Worm (Caenorhabditis elegans): ENCODE data around the gene mtcu-2.

ce11 chrII:10044961-10045360 is 11.9 kb upstream of the mtcu-2 start, which contains the start of the genes F52H3.11 and bath-38:
- TF ChIP-seq ceh-82 (tag; optimal IDR thresholded peaks at IDR 0.05) (no peak), aly-2 (tag; optimal IDR thresholded peaks at IDR 0.05) (no peak), nhr-11 (tag; optimal IDR thresholded peaks at IDR 0.05) (no peak), zag-1 (tag; optimal IDR thresholded peaks at IDR 0.05) (no peak), mml-1 (tag; optimal IDR thresholded peaks at IDR 0.05) (no peak), lin-39 (tag; optimal IDR thresholded peaks at IDR 0.05) (peak; percentile 21), ZK546.5 (tag; optimal IDR thresholded peaks at IDR 0.05) (no peak), elt-3 (tag; optimal IDR thresholded peaks at IDR 0.05) (no peak), ztf-11 (tag; optimal IDR thresholded peaks at IDR 0.05) (no peak), nhr-25 (tag; optimal IDR thresholded peaks at IDR 0.05) (peak; percentile 34), unc-62 (GFP tag; optimal IDR thresholded peaks at IDR 0.05) (no peak)
